Worm (Caenorhabditis elegans): ENCODE measurements around the gene F16G10.11.

The F16G10.11 gene

ce11 chrII:2372090-2372489 is 21.6 kb downstream of the F16G10.11 start, which contains the start of gene F16G10.3:
TSS of gene F16G10.3 (plus strand) at chrII:2372390.
- TF ChIP-seq ref-1 (GFP tag; conservative IDR thresholded peaks at IDR 0.05) (no peak), klf-2 (GFP tag; conservative IDR thresholded peaks at IDR 0.05) (no peak), flt-1 (GFP tag; IDR thresholded peaks at IDR 0.05) (no peak), ztf-29 (GFP tag; IDR thresholded peaks at IDR 0.05) (no peak), ztf-23 (GFP tag; IDR thresholded peaks at IDR 0.05) (no peak), T22C8.4 (GFP tag; IDR thresholded peaks at IDR 0.05) (no peak), cog-1 (tag; optimal IDR thresholded peaks at IDR 0.05) (no peak), med-1 (GFP tag; optimal IDR thresholded peaks at IDR 0.05; ENCODE audit: insufficient read depth) (no peak)

ce11 chrII:2368956-2369355 is 24.8 kb downstream of the F16G10.11 start, which contains the start of gene hpo-25:
TSS of gene hpo-25 (plus strand) at chrII:2369256.
- TF ChIP-seq med-1 (GFP tag; optimal IDR thresholded peaks at IDR 0.05; ENCODE audit: insufficient read depth) = no peak

- TF ChIP-seq cog-1 (tag; optimal IDR thresholded peaks at IDR 0.05) (no peak), med-1 (GFP tag; optimal IDR thresholded peaks at IDR 0.05; ENCODE audit: insufficient read depth) (no peak)
Measured at ce11 chrII:2366623-2367365, 26.9 kb downstream of the F16G10.11 start, which contains the start of the genes F43C11.12 and F16G10.5. TSS of gene F43C11.12 (minus strand) at chrII:2366723. TSS of gene F16G10.5 (plus strand) at chrII:2367315.

- TF ChIP-seq cog-1 (tag; optimal IDR thresholded peaks at IDR 0.05) (no peak), ztf-23 (GFP tag; IDR thresholded peaks at IDR 0.05) (no peak), klf-2 (GFP tag; conservative IDR thresholded peaks at IDR 0.05) (no peak), ref-1 (GFP tag; conservative IDR thresholded peaks at IDR 0.05) (no peak)
Measured at ce11 chrII:2363673-2364072, 30.0 kb downstream of the F16G10.11 start, which contains the start of gene F43C11.11. TSS of gene F43C11.11 (minus strand) at chrII:2363773.

ce11 chrII:2359965-2360364 is 33.8 kb downstream of the F16G10.11 start, which contains the start of gene F43C11.16:
TSS of gene F43C11.16 (minus strand) at chrII:2360065.
- TF ChIP-seq ref-1 (GFP tag; conservative IDR thresholded peaks at IDR 0.05) = no peak
- no peak for TF ChIP-seq T22C8.4 (GFP tag; IDR thresholded peaks at IDR 0.05)
- no peak for TF ChIP-seq ztf-23 (GFP tag; IDR thresholded peaks at IDR 0.05)
- TF ChIP-seq med-1 (GFP tag; optimal IDR thresholded peaks at IDR 0.05; ENCODE audit: insufficient read depth) = no peak
- no peak for TF ChIP-seq klf-2 (GFP tag; conservative IDR thresholded peaks at IDR 0.05)
- no peak for TF ChIP-seq cog-1 (tag; optimal IDR thresholded peaks at IDR 0.05)
- TF ChIP-seq ztf-29 (GFP tag; IDR thresholded peaks at IDR 0.05) = no peak
- TF ChIP-seq flt-1 (GFP tag; IDR thresholded peaks at IDR 0.05) = no peak
- no peak for TF ChIP-seq tab-1 (GFP tag; IDR thresholded peaks at IDR 0.05)

- TF ChIP-seq cog-1 (tag; optimal IDR thresholded peaks at IDR 0.05) (no peak), med-1 (GFP tag; optimal IDR thresholded peaks at IDR 0.05; ENCODE audit: insufficient read depth) (no peak), flt-1 (GFP tag; IDR thresholded peaks at IDR 0.05) (no peak), ztf-23 (GFP tag; IDR thresholded peaks at IDR 0.05) (no peak)
Measured at ce11 chrII:2356795-2357194, 36.9 kb downstream of the F16G10.11 start, which contains the start of gene F43C11.1. TSS of gene F43C11.1 (plus strand) at chrII:2357095.

ce11 chrII:2354476-2354875 is 39.2 kb downstream of the F16G10.11 start, which contains the start of gene F43C11.2:
TSS of gene F43C11.2 (plus strand) at chrII:2354776.
- no peak for TF ChIP-seq ztf-29 (GFP tag; IDR thresholded peaks at IDR 0.05)
- no peak for TF ChIP-seq klf-2 (GFP tag; conservative IDR thresholded peaks at IDR 0.05)
- TF ChIP-seq med-1 (GFP tag; optimal IDR thresholded peaks at IDR 0.05; ENCODE audit: insufficient read depth) = no peak
- no peak for TF ChIP-seq flt-1 (GFP tag; IDR thresholded peaks at IDR 0.05)
- TF ChIP-seq tab-1 (GFP tag; IDR thresholded peaks at IDR 0.05) = no peak
- no peak for TF ChIP-seq cog-1 (tag; optimal IDR thresholded peaks at IDR 0.05)
- no peak for TF ChIP-seq ref-1 (GFP tag; conservative IDR thresholded peaks at IDR 0.05)
- TF ChIP-seq T22C8.4 (GFP tag; IDR thresholded peaks at IDR 0.05) = no peak
- no peak for TF ChIP-seq ztf-23 (GFP tag; IDR thresholded peaks at IDR 0.05)

- TF ChIP-seq ztf-23 (GFP tag; IDR thresholded peaks at IDR 0.05) (no peak), cog-1 (tag; optimal IDR thresholded peaks at IDR 0.05) (no peak), ref-1 (GFP tag; conservative IDR thresholded peaks at IDR 0.05) (no peak), klf-2 (GFP tag; conservative IDR thresholded peaks at IDR 0.05) (no peak), flt-1 (GFP tag; IDR thresholded peaks at IDR 0.05) (no peak), T22C8.4 (GFP tag; IDR thresholded peaks at IDR 0.05) (no peak), med-1 (GFP tag; optimal IDR thresholded peaks at IDR 0.05; ENCODE audit: insufficient read depth) (no peak), ztf-29 (GFP tag; IDR thresholded peaks at IDR 0.05) (no peak), tab-1 (GFP tag; IDR thresholded peaks at IDR 0.05) (no peak)
Measured at ce11 chrII:2353012-2353411, 40.7 kb downstream of the F16G10.11 start, which contains the start of gene F43C11.3. TSS of gene F43C11.3 (plus strand) at chrII:2353312.

ce11 chrII:2352546-2352945 is 41.2 kb downstream of the F16G10.11 start, which contains the start of gene F43C11.10:
TSS of gene F43C11.10 (minus strand) at chrII:2352646.
- no peak for TF ChIP-seq ztf-23 (GFP tag; IDR thresholded peaks at IDR 0.05)
- no peak for TF ChIP-seq ztf-29 (GFP tag; IDR thresholded peaks at IDR 0.05)
- no peak for TF ChIP-seq klf-2 (GFP tag; conservative IDR thresholded peaks at IDR 0.05)
- TF ChIP-seq T22C8.4 (GFP tag; IDR thresholded peaks at IDR 0.05) = no peak
- TF ChIP-seq med-1 (GFP tag; optimal IDR thresholded peaks at IDR 0.05; ENCODE audit: insufficient read depth) = no peak
- no peak for TF ChIP-seq ref-1 (GFP tag; conservative IDR thresholded peaks at IDR 0.05)

ce11 chrII:2346672-2347071 is 47.0 kb downstream of the F16G10.11 start, which contains the start of gene F43C11.4:
TSS of gene F43C11.4 (plus strand) at chrII:2346972.
- TF ChIP-seq ref-1 (GFP tag; conservative IDR thresholded peaks at IDR 0.05) = no peak

Measured in whole organism, midembryonic.